Fruit fly (Drosophila melanogaster): ENCODE results near the gene CG15530.

CG15530 gene

DNA sequence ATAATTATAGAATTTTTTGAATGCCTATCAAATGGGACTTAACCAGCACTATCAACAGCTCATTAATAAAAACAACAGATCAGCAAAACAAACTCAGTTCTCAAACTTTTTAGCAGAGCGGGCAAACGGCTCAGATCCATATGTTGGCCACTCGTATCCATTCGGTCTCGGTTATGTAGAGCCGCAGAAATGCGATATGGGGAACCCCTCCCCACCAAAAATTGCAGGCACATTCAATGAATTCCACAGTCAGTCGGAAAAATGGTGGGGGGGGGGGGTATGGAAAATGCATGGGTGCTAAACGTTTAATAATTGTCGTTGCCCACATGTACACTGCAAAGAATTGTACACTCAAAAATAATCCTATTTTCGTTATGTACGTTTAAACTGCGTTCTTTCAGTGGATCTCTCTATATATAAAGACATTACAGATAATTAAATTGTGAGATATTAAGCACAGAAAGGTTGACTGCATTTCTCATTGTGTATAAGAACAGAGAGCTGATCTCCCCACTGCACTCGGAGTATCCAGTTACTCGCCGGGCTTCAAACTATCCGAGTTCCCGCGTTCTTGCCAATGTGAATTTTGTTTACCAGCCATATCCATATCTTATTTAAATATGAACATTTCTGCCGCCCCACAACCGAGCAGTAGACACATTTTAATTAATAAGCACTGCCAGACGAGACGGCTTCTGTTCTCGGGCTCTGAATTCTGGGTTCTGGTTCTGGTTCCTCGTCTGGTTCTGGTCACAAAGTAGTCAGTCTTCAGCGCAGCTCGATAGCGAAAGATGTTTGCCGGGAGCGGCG, 26.2 kb upstream of the CG15530 start, which contains the start of gene CG15529:
Gene CG15529 (plus strand): TSS at position 760 of the 810 bp plus-strand sequence.
- TF ChIP-seq CG14711 (tag; optimal IDR thresholded peaks at IDR 0.05), result peak; percentile 46
- TF ChIP-seq cic (GFP tag; optimal IDR thresholded peaks at IDR 0.05), result no peak
- peak; percentile 38 for TF ChIP-seq CG11617 (GFP tag; optimal IDR thresholded peaks at IDR 0.05)
- peak; percentile 62 for TF ChIP-seq bab1 (GFP tag; optimal IDR thresholded peaks at IDR 0.05)
- TF ChIP-seq toe (GFP tag; optimal IDR thresholded peaks at IDR 0.05), result peak; percentile 54
- TF ChIP-seq pad (GFP tag; optimal IDR thresholded peaks at IDR 0.05), result peak; percentile 53
- peak; percentile 62 for TF ChIP-seq CG1620 (GFP tag; optimal IDR thresholded peaks at IDR 0.05)
- TF ChIP-seq tj (GFP tag; optimal IDR thresholded peaks at IDR 0.05), result peak; percentile 94
- TF ChIP-seq CG33017 (tag; optimal IDR thresholded peaks at IDR 0.05), result peak; percentile 40
- no peak for TF ChIP-seq Mnt (GFP tag; optimal IDR thresholded peaks at IDR 0.05)
- TF ChIP-seq Hr96 (GFP tag; optimal IDR thresholded peaks at IDR 0.05), result peak; percentile 71
- peak; percentile 84 for TF ChIP-seq CG12768 (GFP tag; optimal IDR thresholded peaks at IDR 0.05)
- peak; percentile 77 for TF ChIP-seq CG7101 (tag; optimal IDR thresholded peaks at IDR 0.05)
- TF ChIP-seq Crg-1 (GFP tag; optimal IDR thresholded peaks at IDR 0.05), result peak; percentile 43
- TF ChIP-seq ovo (GFP tag; optimal IDR thresholded peaks at IDR 0.05), result peak; percentile 8
- TF ChIP-seq CG7045 (GFP tag; optimal IDR thresholded peaks at IDR 0.05), result peak; percentile 73
- no peak for TF ChIP-seq kay (GFP tag; ENCODE audit: borderline replicate concordance)
- TF ChIP-seq CG5204 (GFP tag; optimal IDR thresholded peaks at IDR 0.05), result peak; percentile 72
- TF ChIP-seq cnc (optimal IDR thresholded peaks at IDR 0.05), result no peak
- TF ChIP-seq Clk (GFP tag; optimal IDR thresholded peaks at IDR 0.05), result peak; percentile 65

DNA sequence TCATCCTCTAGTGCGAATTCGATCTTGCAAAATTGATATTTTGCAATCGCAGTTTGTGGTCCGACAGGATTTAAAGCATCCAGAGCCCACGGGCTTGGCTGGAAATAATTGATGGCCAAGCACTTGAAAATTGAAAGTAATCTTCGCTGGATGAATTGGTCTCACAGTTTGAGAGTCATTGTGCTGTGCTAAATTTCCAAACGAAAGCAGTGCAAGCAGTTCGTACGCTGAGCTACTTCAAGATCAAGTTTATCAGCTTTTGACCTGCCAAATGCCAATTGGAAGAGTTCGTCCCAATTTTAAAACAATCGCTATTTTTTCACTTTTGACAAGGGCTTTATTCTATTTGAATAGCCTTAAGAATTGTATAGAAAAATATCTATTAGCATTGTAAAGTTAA, 23.8 kb upstream of the CG15530 start:
- no peak for TF ChIP-seq CG33017 (tag; optimal IDR thresholded peaks at IDR 0.05)
- TF ChIP-seq CG7101 (tag; optimal IDR thresholded peaks at IDR 0.05), result no peak
- no peak for TF ChIP-seq Crg-1 (GFP tag; optimal IDR thresholded peaks at IDR 0.05)
- TF ChIP-seq CG12768 (GFP tag; optimal IDR thresholded peaks at IDR 0.05), result no peak
- no peak for TF ChIP-seq Clk (GFP tag; optimal IDR thresholded peaks at IDR 0.05)
- no peak for TF ChIP-seq CG14711 (tag; optimal IDR thresholded peaks at IDR 0.05)
- TF ChIP-seq CG1620 (GFP tag; optimal IDR thresholded peaks at IDR 0.05), result no peak
- TF ChIP-seq CG11617 (GFP tag; optimal IDR thresholded peaks at IDR 0.05), result no peak
- no peak for TF ChIP-seq tj (GFP tag; optimal IDR thresholded peaks at IDR 0.05)

DNA sequence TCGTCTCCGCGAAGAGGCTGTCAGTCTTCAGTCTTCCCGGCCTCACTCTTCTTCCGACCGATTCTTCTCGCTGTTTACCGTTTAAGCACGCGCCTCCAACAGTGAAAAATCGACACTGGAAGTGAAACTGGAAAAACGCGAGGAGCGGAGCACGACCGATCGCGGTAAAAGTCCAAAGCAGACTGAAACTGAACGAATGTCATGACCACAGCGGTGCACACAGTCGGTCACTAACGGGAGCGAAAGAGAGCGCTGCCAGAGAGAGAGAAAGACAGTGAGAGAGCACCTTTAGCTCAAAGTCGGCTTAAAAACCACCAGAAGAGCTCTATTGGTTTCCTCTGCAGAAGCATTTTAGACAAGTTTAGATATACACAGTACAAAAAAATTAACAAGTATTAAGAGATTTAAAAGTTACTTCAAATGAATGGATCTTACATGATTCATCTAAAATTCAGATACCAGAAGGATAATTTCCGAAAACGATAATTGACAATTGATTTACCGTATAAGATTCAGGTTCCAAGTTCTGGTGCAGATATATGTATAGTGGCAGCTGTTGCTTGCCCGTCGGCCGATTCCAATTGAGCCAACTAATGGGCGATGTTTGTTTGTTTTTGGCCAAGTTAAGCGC, 17.2 kb upstream of the CG15530 start, which contains the start of gene CG11498:
Gene CG11498 (minus strand): TSS at position 162 of the 631 bp plus-strand sequence.
- TF ChIP-seq CG14711 (tag; optimal IDR thresholded peaks at IDR 0.05) (no peak), Hr96 (GFP tag; optimal IDR thresholded peaks at IDR 0.05) (no peak), CG7045 (GFP tag; optimal IDR thresholded peaks at IDR 0.05) (no peak), ovo (GFP tag; optimal IDR thresholded peaks at IDR 0.05) (no peak), CG11617 (GFP tag; optimal IDR thresholded peaks at IDR 0.05) (no peak), cic (GFP tag; optimal IDR thresholded peaks at IDR 0.05) (no peak), Mnt (GFP tag; optimal IDR thresholded peaks at IDR 0.05) (no peak), CG12768 (GFP tag; optimal IDR thresholded peaks at IDR 0.05) (no peak), toe (GFP tag; optimal IDR thresholded peaks at IDR 0.05) (no peak), CG7101 (tag; optimal IDR thresholded peaks at IDR 0.05) (no peak), Crg-1 (GFP tag; optimal IDR thresholded peaks at IDR 0.05) (no peak), pad (GFP tag; optimal IDR thresholded peaks at IDR 0.05) (no peak), Clk (GFP tag; optimal IDR thresholded peaks at IDR 0.05) (no peak), cnc (optimal IDR thresholded peaks at IDR 0.05) (no peak), CG5204 (GFP tag; optimal IDR thresholded peaks at IDR 0.05) (no peak), CG1620 (GFP tag; optimal IDR thresholded peaks at IDR 0.05) (no peak), kay (GFP tag; ENCODE audit: borderline replicate concordance) (no peak)

DNA sequence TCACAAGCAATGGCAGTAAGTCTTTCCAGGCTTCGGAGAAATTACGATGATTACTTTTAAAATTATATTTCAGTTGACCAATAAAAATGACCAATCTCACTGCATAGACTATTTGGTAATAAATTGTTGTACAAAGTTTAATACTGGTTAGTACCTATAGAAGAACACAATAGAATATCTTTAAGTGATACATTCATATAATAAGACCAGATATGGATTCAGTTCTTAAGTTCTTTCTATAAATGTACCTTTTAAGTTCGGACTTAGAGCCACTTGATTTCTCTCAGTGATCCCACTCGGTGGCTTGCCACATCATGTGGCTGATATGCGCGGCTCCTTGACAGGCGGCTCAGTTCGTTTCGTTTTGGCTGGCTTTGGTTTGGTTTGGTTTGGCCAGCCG, 14.4 kb upstream of the CG15530 start:
- TF ChIP-seq cnc (optimal IDR thresholded peaks at IDR 0.05), result no peak
- TF ChIP-seq CG1620 (GFP tag; optimal IDR thresholded peaks at IDR 0.05), result no peak
- no peak for TF ChIP-seq Crg-1 (GFP tag; optimal IDR thresholded peaks at IDR 0.05)
- TF ChIP-seq CG7101 (tag; optimal IDR thresholded peaks at IDR 0.05), result no peak
- no peak for TF ChIP-seq CG12768 (GFP tag; optimal IDR thresholded peaks at IDR 0.05)
- TF ChIP-seq CG14711 (tag; optimal IDR thresholded peaks at IDR 0.05), result no peak
- TF ChIP-seq Hr96 (GFP tag; optimal IDR thresholded peaks at IDR 0.05), result no peak
- no peak for TF ChIP-seq bab1 (GFP tag; optimal IDR thresholded peaks at IDR 0.05)
- no peak for TF ChIP-seq Clk (GFP tag; optimal IDR thresholded peaks at IDR 0.05)
- TF ChIP-seq tj (GFP tag; optimal IDR thresholded peaks at IDR 0.05), result no peak
- no peak for TF ChIP-seq cic (GFP tag; optimal IDR thresholded peaks at IDR 0.05)
- no peak for TF ChIP-seq pad (GFP tag; optimal IDR thresholded peaks at IDR 0.05)
- TF ChIP-seq CG33017 (tag; optimal IDR thresholded peaks at IDR 0.05), result no peak
- TF ChIP-seq toe (GFP tag; optimal IDR thresholded peaks at IDR 0.05), result no peak
- no peak for TF ChIP-seq CG5204 (GFP tag; optimal IDR thresholded peaks at IDR 0.05)
- TF ChIP-seq Mnt (GFP tag; optimal IDR thresholded peaks at IDR 0.05), result no peak
- TF ChIP-seq kay (GFP tag; ENCODE audit: borderline replicate concordance), result no peak
- no peak for TF ChIP-seq ovo (GFP tag; optimal IDR thresholded peaks at IDR 0.05)
- TF ChIP-seq CG7045 (GFP tag; optimal IDR thresholded peaks at IDR 0.05), result no peak
- TF ChIP-seq CG11617 (GFP tag; optimal IDR thresholded peaks at IDR 0.05), result no peak

DNA sequence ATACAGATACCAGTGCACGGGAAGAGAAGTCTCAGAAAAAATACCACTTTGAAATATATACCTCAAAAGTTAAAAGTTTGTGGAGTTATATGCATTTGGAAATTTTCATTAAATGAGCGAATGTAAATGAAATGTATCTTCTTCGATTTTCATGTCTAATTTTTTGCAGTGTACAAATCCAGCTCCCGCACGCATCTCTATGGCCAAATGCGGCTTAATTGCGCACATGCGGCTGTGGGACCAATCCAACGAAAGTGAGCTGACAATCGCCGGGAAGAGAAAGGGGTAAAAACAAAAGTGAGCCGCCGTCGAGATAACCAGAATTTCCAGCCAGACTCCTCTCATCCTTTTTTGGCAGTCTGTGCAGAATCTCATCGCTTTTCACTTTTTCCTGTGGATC, 13.5 kb upstream of the CG15530 start:
- TF ChIP-seq CG7101 (tag; optimal IDR thresholded peaks at IDR 0.05) (no peak), CG5204 (GFP tag; optimal IDR thresholded peaks at IDR 0.05) (no peak), ovo (GFP tag; optimal IDR thresholded peaks at IDR 0.05) (no peak), CG1620 (GFP tag; optimal IDR thresholded peaks at IDR 0.05) (no peak), CG12768 (GFP tag; optimal IDR thresholded peaks at IDR 0.05) (no peak), Hr96 (GFP tag; optimal IDR thresholded peaks at IDR 0.05) (no peak), pad (GFP tag; optimal IDR thresholded peaks at IDR 0.05) (no peak), Crg-1 (GFP tag; optimal IDR thresholded peaks at IDR 0.05) (no peak), Clk (GFP tag; optimal IDR thresholded peaks at IDR 0.05) (no peak), tj (GFP tag; optimal IDR thresholded peaks at IDR 0.05) (no peak), CG7045 (GFP tag; optimal IDR thresholded peaks at IDR 0.05) (no peak), kay (GFP tag; ENCODE audit: borderline replicate concordance) (no peak), cnc (optimal IDR thresholded peaks at IDR 0.05) (no peak), CG11617 (GFP tag; optimal IDR thresholded peaks at IDR 0.05) (no peak), CG33017 (tag; optimal IDR thresholded peaks at IDR 0.05) (no peak), cic (GFP tag; optimal IDR thresholded peaks at IDR 0.05) (no peak), Mnt (GFP tag; optimal IDR thresholded peaks at IDR 0.05) (no peak), bab1 (GFP tag; optimal IDR thresholded peaks at IDR 0.05) (no peak), CG14711 (tag; optimal IDR thresholded peaks at IDR 0.05) (no peak), toe (GFP tag; optimal IDR thresholded peaks at IDR 0.05) (no peak)
